Worm (Caenorhabditis elegans) whole organism, young adult: ENCODE results near the gene nlp-69.
A peak's percentile ranks its signal among the peaks of the same experiment; 100 is the strongest.

ENCODE experiments used
- B0019.2 ChIP-seq: fragments of 200-800 bp; sonication (Bioruptor generic); conservative IDR thresholded peaks from 2 replicates; pipeline ENCODE4 v1.3.6; 2022; ENCODE audit warnings: missing genetic modification reagents, missing genetic modification characterization, missing compliant biosample characterization
- B0336.3 ChIP-seq: fragments of 200-800 bp; sonication (Bioruptor generic); IDR thresholded peaks from 2 replicates; pipeline ENCODE4 v1.3.6; 2022; ENCODE audit warnings: missing genetic modification characterization, missing compliant biosample characterization
- C06A6.2 ChIP-seq: fragments of 200-800 bp; sonication (Bioruptor generic); conservative IDR thresholded peaks from 2 replicates; pipeline ENCODE4 v1.3.6; 2022; ENCODE audit warnings: missing genetic modification characterization, missing compliant biosample characterization
- D2030.7 ChIP-seq: fragments of 200-800 bp; sonication (Bioruptor generic); IDR thresholded peaks from 2 replicates; pipeline ENCODE4 v1.3.6; 2022; ENCODE audit warnings: missing genetic modification reagents, missing genetic modification characterization, missing compliant biosample characterization
- F22D6.2 ChIP-seq: sonication (generic microtip); optimal IDR thresholded peaks from 2 replicates; lab custom pipeline; 2016; ENCODE audit warnings: mild to moderate bottlenecking, missing genetic modification characterization, missing compliant biosample characterization
- F49E8.2 ChIP-seq: sonication (generic microtip); optimal IDR thresholded peaks from 3 replicates; lab custom pipeline; 2017; ENCODE audit warnings: missing genetic modification characterization, mild to moderate bottlenecking, missing compliant biosample characterization, antibody characterized with exemption, moderate library complexity; ENCODE audit not compliant: insufficient read depth
- F55B11.4 ChIP-seq: sonication (generic microtip); optimal IDR thresholded peaks from 2 replicates; lab custom pipeline; 2016; ENCODE audit warnings: missing compliant biosample characterization, missing genetic modification characterization, borderline replicate concordance; ENCODE audit not compliant: insufficient read depth
- T26A5.8 ChIP-seq: sonication (generic microtip); optimal IDR thresholded peaks from 2 replicates; lab custom pipeline; 2016; ENCODE audit warnings: missing genetic modification characterization, missing compliant biosample characterization
- Y95B8A.8 ChIP-seq: fragments of 200-800 bp; sonication (Bioruptor generic); IDR thresholded peaks from 2 replicates; pipeline ENCODE4 v1.3.6; 2022; ENCODE audit warnings: missing genetic modification reagents, missing genetic modification characterization, missing compliant biosample characterization
- akir-1 ChIP-seq: fragments of 200-800 bp; sonication (Bioruptor generic); optimal IDR thresholded peaks from 2 replicates; lab custom pipeline; 2018; ENCODE audit warnings: mild to moderate bottlenecking, missing genetic modification characterization, moderate library complexity, missing compliant biosample characterization
- attf-5 ChIP-seq: fragments of 200-800 bp; sonication (Bioruptor generic); optimal IDR thresholded peaks from 2 replicates; lab custom pipeline; 2018; ENCODE audit warnings: mild to moderate bottlenecking, missing genetic modification characterization, missing compliant biosample characterization
- ceh-40 ChIP-seq: fragments of 200-800 bp; sonication (Bioruptor generic); IDR thresholded peaks from 2 replicates; pipeline ENCODE4 v1.3.6; 2022; ENCODE audit warnings: missing genetic modification characterization, missing compliant biosample characterization
- ceh-79 ChIP-seq: sonication (generic microtip); optimal IDR thresholded peaks from 2 replicates; lab custom pipeline; 2017; ENCODE audit warnings: mild to moderate bottlenecking, missing genetic modification characterization, missing compliant biosample characterization
- efl-1 ChIP-seq: fragments of 150-350 bp; optimal IDR thresholded peaks from 2 replicates; lab custom pipeline; 2014; ENCODE audit warnings: missing biosample characterization, missing genetic modification reagents, missing genetic modification characterization
- egrh-3 ChIP-seq: fragments of 200-800 bp; sonication (Bioruptor generic); IDR thresholded peaks from 2 replicates; pipeline ENCODE4 v1.3.6; 2022; ENCODE audit warnings: missing genetic modification reagents, missing genetic modification characterization, missing compliant biosample characterization
- ekl-4 ChIP-seq: fragments of 200-800 bp; sonication (Bioruptor generic); IDR thresholded peaks from 2 replicates; pipeline ENCODE4 v1.3.6; 2022; ENCODE audit warnings: missing genetic modification reagents, missing genetic modification characterization, missing compliant biosample characterization
- ets-4 ChIP-seq: fragments of 200-800 bp; sonication (Bioruptor generic); optimal IDR thresholded peaks from 2 replicates; lab custom pipeline; 2018; ENCODE audit warnings: mild to moderate bottlenecking, missing genetic modification characterization, missing compliant biosample characterization
- hlh-12 ChIP-seq: sonication (generic microtip); optimal IDR thresholded peaks from 2 replicates; lab custom pipeline; 2016; ENCODE audit warnings: missing genetic modification characterization, missing compliant biosample characterization
- lag-1 ChIP-seq: fragments of 200-800 bp; sonication (Bioruptor generic); IDR thresholded peaks from 2 replicates; pipeline ENCODE4 v1.3.6; 2022; ENCODE audit warnings: missing genetic modification reagents, missing genetic modification characterization, missing compliant biosample characterization
- madf-3 ChIP-seq: fragments of 200-800 bp; sonication (Bioruptor generic); IDR thresholded peaks from 2 replicates; pipeline ENCODE4 v1.3.6; 2022; ENCODE audit warnings: missing genetic modification reagents, missing genetic modification characterization, missing compliant biosample characterization
- madf-8 ChIP-seq: fragments of 200-800 bp; sonication (Bioruptor generic); conservative IDR thresholded peaks from 2 replicates; pipeline ENCODE4 v1.3.6; 2022; ENCODE audit warnings: missing genetic modification reagents, missing genetic modification characterization, missing compliant biosample characterization
- mel-28 ChIP-seq: sonication (generic microtip); optimal IDR thresholded peaks from 2 replicates; lab custom pipeline; 2016; ENCODE audit warnings: borderline replicate concordance, mild to moderate bottlenecking, missing genetic modification characterization, missing compliant biosample characterization
- nhr-80 ChIP-seq: sonication (generic microtip); optimal IDR thresholded peaks from 2 replicates; lab custom pipeline; 2016; ENCODE audit warnings: missing genetic modification characterization, missing compliant biosample characterization
- nhr-90 ChIP-seq: sonication (generic microtip); optimal IDR thresholded peaks from 2 replicates; lab custom pipeline; 2016; ENCODE audit warnings: missing genotype, mild to moderate bottlenecking, missing genetic modification characterization, missing compliant biosample characterization
- rec-8 ChIP-seq, 2 experiments: sonication (generic microtip); optimal IDR thresholded peaks; 2 replicates each; lab custom pipeline; 2016; ENCODE audit warnings: mild to moderate bottlenecking in 2 of 2, missing genetic modification characterization in 2 of 2, missing genetic modification reagents in 2 of 2, missing genotype in 2 of 2, missing biosample characterization in 1 of 2, missing compliant biosample characterization in 1 of 2, moderate library complexity in 1 of 2
- repo-1 ChIP-seq: sonication (generic microtip); optimal IDR thresholded peaks from 2 replicates; lab custom pipeline; 2017; ENCODE audit warnings: mild to moderate bottlenecking, missing genetic modification characterization, missing compliant biosample characterization
- snpc-1.1 ChIP-seq: sonication (generic microtip); optimal IDR thresholded peaks from 2 replicates; lab custom pipeline; 2017; ENCODE audit warnings: missing genetic modification characterization, mild to moderate bottlenecking, missing compliant biosample characterization, antibody characterized with exemption, moderate library complexity, missing genotype, missing genetic modification reagents; ENCODE audit not compliant: insufficient read depth
- snpc-1.3 ChIP-seq: sonication (generic microtip); optimal IDR thresholded peaks from 2 replicates; lab custom pipeline; 2017; ENCODE audit warnings: missing genetic modification characterization, mild to moderate bottlenecking, missing compliant biosample characterization, antibody characterized with exemption, moderate library complexity, missing genotype, missing genetic modification reagents; ENCODE audit not compliant: insufficient read depth
- snpc-4 ChIP-seq, 5 experiments: fragments of 150-350 bp in 1 of 5; sonication (generic microtip) in 4 of 5; optimal IDR thresholded peaks; 2 replicates each; lab custom pipeline; 2014 to 2018; ENCODE audit warnings: missing genetic modification characterization in 5 of 5, missing biosample characterization in 3 of 5, antibody characterized with exemption in 2 of 5, mild to moderate bottlenecking in 2 of 5, missing compliant biosample characterization in 2 of 5, missing genotype in 2 of 5, moderate library complexity in 2 of 5, missing genetic modification reagents in 1 of 5
- sptf-2 ChIP-seq: fragments of 200-800 bp; sonication (Bioruptor generic); optimal IDR thresholded peaks from 2 replicates; lab custom pipeline; 2018; ENCODE audit warnings: mild to moderate bottlenecking, missing genetic modification characterization, missing compliant biosample characterization
- xnd-1 ChIP-seq: sonication (generic microtip); optimal IDR thresholded peaks from 2 replicates; lab custom pipeline; 2016; ENCODE audit warnings: missing genotype, missing genetic modification reagents, missing genetic modification characterization, missing compliant biosample characterization
- ztf-22 ChIP-seq: fragments of 200-800 bp; sonication (Bioruptor generic); optimal IDR thresholded peaks from 2 replicates; lab custom pipeline; 2018; ENCODE audit warnings: mild to moderate bottlenecking, missing genetic modification characterization, moderate library complexity, missing compliant biosample characterization
- ztf-25 ChIP-seq: fragments of 200-800 bp; sonication (Bioruptor generic); IDR thresholded peaks from 2 replicates; pipeline ENCODE4 v1.3.6; 2022; ENCODE audit warnings: missing genetic modification reagents, missing genetic modification characterization, missing compliant biosample characterization
- ztf-6 ChIP-seq: fragments of 200-800 bp; sonication (Bioruptor generic); IDR thresholded peaks from 2 replicates; pipeline ENCODE4 v1.3.6; 2022; ENCODE audit warnings: missing genetic modification reagents, missing genetic modification characterization, missing compliant biosample characterization

Gene nlp-69

DNA sequence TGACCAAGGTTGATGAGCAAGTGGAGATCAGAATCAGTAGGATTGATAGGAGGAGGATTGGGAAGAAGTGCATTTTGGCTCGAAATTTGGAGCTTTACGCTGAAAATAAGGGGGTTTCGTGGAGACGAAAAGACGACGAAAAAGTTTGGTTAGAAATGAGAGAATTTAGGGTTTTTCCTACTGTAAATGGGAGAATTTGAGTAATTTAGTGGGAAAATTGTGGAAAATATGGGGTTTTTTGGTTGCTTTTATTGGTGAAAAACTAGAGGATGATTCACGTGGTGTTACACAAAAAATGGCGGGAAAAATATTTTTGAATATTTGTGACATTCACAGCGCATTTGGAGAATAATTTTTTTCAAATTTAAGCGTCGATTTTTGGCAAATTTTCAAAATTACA lies at the start of gene nlp-69:
TSS of gene nlp-69 (minus strand) at position 101 of the 400 bp plus-strand sequence.
- TF ChIP-seq B0336.3 (GFP tag; lab: Robert Waterston, UW): no peak
- no peak for TF ChIP-seq T26A5.8
- TF ChIP-seq F22D6.2: no peak
- TF ChIP-seq snpc-1.3 (tag; lab: Kevin White, UChicago): no peak
- no peak for TF ChIP-seq madf-3
- no peak for TF ChIP-seq C06A6.2 (GFP tag; lab: Robert Waterston, UW)
- TF ChIP-seq lag-1: no peak
- TF ChIP-seq nhr-90: no peak

DNA sequence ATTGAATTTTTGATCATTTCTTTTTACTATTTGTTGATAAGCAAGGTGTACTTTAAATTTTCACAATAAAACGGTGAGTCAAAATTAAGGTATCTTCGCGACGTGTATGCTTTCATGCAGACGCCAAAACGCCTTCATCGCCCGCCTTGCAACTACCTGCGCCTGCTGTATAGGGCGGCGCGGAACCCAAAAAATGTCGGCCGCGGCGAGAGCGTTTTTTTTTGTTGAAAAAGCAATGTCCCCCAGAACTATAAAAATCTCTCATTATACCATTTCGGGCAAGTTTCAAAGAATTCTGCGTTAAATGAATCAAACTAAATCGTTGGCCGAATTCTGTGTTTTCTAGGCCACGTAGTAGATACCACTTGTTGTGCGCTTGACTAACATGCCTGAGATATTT lies 48.9 kb upstream of the nlp-69 start:
- no peak for TF ChIP-seq akir-1 (GFP tag; lab: Kevin White, UChicago)
- TF ChIP-seq rec-8 (tag; optimal IDR thresholded peaks at IDR 0.05; lab: Kevin White, UChicago): no peak
- TF ChIP-seq ets-4 (GFP tag; lab: Kevin White, UChicago): no peak
- TF ChIP-seq ceh-79 (tag; lab: Kevin White, UChicago): no peak
- no peak for TF ChIP-seq ceh-40 (GFP tag; lab: Robert Waterston, UW)
- no peak for TF ChIP-seq mel-28 (tag; lab: Kevin White, UChicago)
- TF ChIP-seq snpc-4 (GFP tag; optimal IDR thresholded peaks at IDR 0.05; lab: Kevin White, UChicago): no peak
- peak in 2 of 4 experiments; percentile 72 to 79 for TF ChIP-seq snpc-4 (tag; optimal IDR thresholded peaks at IDR 0.05; lab: Kevin White, UChicago)
- TF ChIP-seq snpc-1.3 (tag; lab: Kevin White, UChicago): no peak
- TF ChIP-seq F49E8.2 (tag; lab: Kevin White, UChicago): no peak
- peak; percentile 61 for TF ChIP-seq snpc-1.1 (tag; lab: Kevin White, UChicago)
- TF ChIP-seq attf-5 (GFP tag; lab: Kevin White, UChicago): no peak
- TF ChIP-seq D2030.7: no peak
- TF ChIP-seq F55B11.4: no peak
- no peak for TF ChIP-seq B0019.2 (GFP tag; lab: Robert Waterston, UW)
- TF ChIP-seq, all 124 proteins: peak for 2

- TF ChIP-seq madf-8 (GFP tag; lab: Robert Waterston, UW): no peak
- TF ChIP-seq repo-1: no peak
- TF ChIP-seq ets-4 (GFP tag; lab: Kevin White, UChicago): no peak
- TF ChIP-seq hlh-12 (tag; lab: Kevin White, UChicago): no peak
- TF ChIP-seq xnd-1: no peak
- TF ChIP-seq sptf-2 (GFP tag; lab: Kevin White, UChicago): no peak
- TF ChIP-seq ztf-6 (GFP tag; lab: Robert Waterston, UW): no peak
- TF ChIP-seq F55B11.4: no peak
- TF ChIP-seq efl-1 (GFP tag; lab: Kevin White, UChicago): no peak
- no peak for TF ChIP-seq ztf-22
- no peak for TF ChIP-seq nhr-80 (tag; lab: Kevin White, UChicago)
Measured at ce11 chrV:20142285-20142684, 47.5 kb upstream of the nlp-69 start, which contains the start of gene Y113G7A.12. Gene Y113G7A.12 (plus strand): TSS chrV:20142585.

DNA sequence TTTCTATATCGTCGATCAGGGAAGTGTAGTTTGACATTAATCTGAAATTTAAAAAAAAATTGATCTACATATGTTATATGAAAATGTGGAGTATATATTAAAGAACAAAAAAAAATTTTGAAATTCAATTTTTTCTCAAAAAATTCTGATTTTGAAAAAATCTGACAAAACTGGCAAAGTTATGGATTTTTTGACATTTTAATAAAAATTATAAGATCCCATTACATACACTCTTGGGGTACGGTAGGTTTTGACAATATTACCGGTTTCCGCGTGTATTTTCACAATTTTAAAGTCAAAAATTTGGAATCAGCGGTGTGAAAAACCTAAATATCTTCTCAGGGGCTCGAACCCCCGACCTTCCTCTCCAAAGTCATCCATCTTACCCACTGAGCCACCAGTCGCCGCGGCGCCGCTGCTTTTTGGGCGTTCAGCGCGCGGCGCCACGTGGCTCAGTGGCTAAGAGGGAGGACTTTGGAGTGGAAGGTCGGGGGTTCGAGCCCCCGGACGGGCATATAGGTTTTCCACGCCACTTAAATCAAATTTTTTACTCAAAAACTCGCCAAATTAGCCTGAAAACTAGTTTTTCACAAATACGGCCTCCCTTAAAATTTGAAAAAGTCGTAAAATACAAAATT lies 43.7 kb upstream of the nlp-69 start, which contains the start of gene Y113G7A.14:
TSS of gene Y113G7A.14 (minus strand) at position 51 of the 638 bp plus-strand sequence.
- TF ChIP-seq rec-8 (tag; optimal IDR thresholded peaks at IDR 0.05; lab: Kevin White, UChicago) (no peak), T26A5.8 (no peak), egrh-3 (peak; percentile 67; the same call in 1 of the 2 replicates), Y95B8A.8 (no peak), ztf-25 (GFP tag; lab: Robert Waterston, UW) (0 out of 2 replicates have a peak, but pooled peaks have one; percentile 48), ekl-4 (GFP tag; lab: Robert Waterston, UW) (no peak)
